Worm (Caenorhabditis elegans) whole organism, L1 larva: Measurements from ENCODE around the gene ZK154.1.

ENCODE experiments used
- fkh-10 ChIP-seq: sonication (generic microtip); optimal IDR thresholded peaks from 2 replicates; lab custom pipeline; 2017; ENCODE audit warnings: missing biosample characterization, missing genetic modification reagents, missing genetic modification characterization
- irx-1 ChIP-seq: sonication (generic microtip); optimal IDR thresholded peaks from 2 replicates; lab custom pipeline; 2016; ENCODE audit warnings: missing genetic modification characterization, missing compliant biosample characterization
- mep-1 ChIP-seq: fragments of 150-350 bp; optimal IDR thresholded peaks from 2 replicates; lab custom pipeline; 2014; ENCODE audit warnings: missing biosample characterization, missing genetic modification characterization
- snpc-4 ChIP-seq: fragments of 150-350 bp; optimal IDR thresholded peaks from 2 replicates; lab custom pipeline; 2014; ENCODE audit warnings: missing biosample characterization, missing genetic modification characterization
- unc-130 ChIP-seq: fragments of 150-350 bp; optimal IDR thresholded peaks from 2 replicates; lab custom pipeline; 2017; ENCODE audit warnings: missing biosample characterization, missing genetic modification characterization, inconsistent platforms
- zag-1 ChIP-seq: fragments of 150-350 bp; optimal IDR thresholded peaks from 2 replicates; lab custom pipeline; 2014; ENCODE audit warnings: missing biosample characterization, missing genetic modification characterization

DNA sequence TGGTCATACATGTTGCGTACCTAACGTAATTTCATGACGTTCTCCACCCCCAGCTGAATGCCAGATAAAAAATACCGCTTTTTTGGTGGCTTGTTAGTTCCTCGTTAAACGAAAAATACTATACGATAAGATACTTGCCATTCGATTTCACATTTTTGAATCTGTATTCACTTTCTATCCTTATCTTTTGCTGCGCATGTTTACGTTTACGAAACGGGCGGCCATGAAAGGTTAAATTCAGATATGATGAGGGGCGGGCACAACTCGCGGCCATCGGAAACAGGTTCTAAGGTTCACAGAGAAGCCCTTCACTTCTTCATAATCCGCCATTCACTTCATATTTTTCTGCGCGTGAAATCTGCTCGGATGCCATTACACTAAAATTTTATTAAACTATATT, 591 bp upstream of the ZK154.1 start:
- TF ChIP-seq unc-130 (no peak), fkh-10 (GFP tag; lab: Kevin White, UChicago) (no peak), mep-1 (tag; lab: Kevin White, UChicago) (no peak), zag-1 (tag; lab: Kevin White, UChicago) (no peak), snpc-4 (no peak), irx-1 (tag; lab: Kevin White, UChicago) (no peak)
